Fruit fly (Drosophila melanogaster) whole organism, pupa: ENCODE data around the gene msd1.

Experiments
- CG13204 ChIP-seq: fragments of 200-800 bp; sonication (Bioruptor generic); optimal IDR thresholded peaks from 2 replicates; lab custom pipeline; 2018; ENCODE audit warnings: missing biosample characterization, mild to moderate bottlenecking, missing genetic modification characterization, moderate library complexity
- CG14655 ChIP-seq: fragments of 200-800 bp; sonication (Bioruptor generic); optimal IDR thresholded peaks from 3 replicates; lab custom pipeline; 2017; ENCODE audit warnings: mild to moderate bottlenecking, missing biosample characterization, missing genetic modification reagents, missing genetic modification characterization
- CG32121 ChIP-seq: fragments of 200-800 bp; sonication (Bioruptor generic); IDR thresholded peaks from 2 replicates; pipeline ENCODE4 v1.3.6; 2022; ENCODE audit warnings: missing biosample characterization, missing genetic modification characterization
- CG34367 ChIP-seq: fragments of 200-800 bp; sonication (Bioruptor generic); optimal IDR thresholded peaks from 2 replicates; lab custom pipeline; 2018; ENCODE audit warnings: missing biosample characterization, mild to moderate bottlenecking, missing genetic modification characterization
- CG4496 ChIP-seq: fragments of 200-800 bp; sonication (Bioruptor generic); IDR thresholded peaks from 3 replicates; pipeline ENCODE4 v1.3.6; 2022; ENCODE audit warnings: missing biosample characterization, missing genetic modification characterization
- CG8301 ChIP-seq: fragments of 200-800 bp; sonication (Bioruptor generic); optimal IDR thresholded peaks from 2 replicates; lab custom pipeline; 2018; ENCODE audit warnings: missing biosample characterization, mild to moderate bottlenecking, missing genetic modification characterization
- D1 ChIP-seq: fragments of 200-800 bp; sonication (Bioruptor generic); optimal IDR thresholded peaks from 2 replicates; lab custom pipeline; 2018; ENCODE audit warnings: missing biosample characterization, mild to moderate bottlenecking, missing genetic modification characterization, moderate library complexity
- EcR ChIP-seq: fragments of 200-800 bp; sonication (Bioruptor generic); optimal IDR thresholded peaks from 3 replicates; lab custom pipeline; 2019; ENCODE audit warnings: missing biosample characterization, missing genetic modification characterization, mild to moderate bottlenecking, moderate library complexity, missing genetic modification reagents
- Pif1A ChIP-seq: fragments of 200-800 bp; sonication (Bioruptor generic); optimal IDR thresholded peaks from 3 replicates; lab custom pipeline; 2016; ENCODE audit warnings: missing biosample characterization, missing genetic modification characterization
- Pif1B ChIP-seq: fragments of 200-800 bp; sonication (Bioruptor generic); optimal IDR thresholded peaks from 3 replicates; lab custom pipeline; 2016; ENCODE audit warnings: missing biosample characterization, missing genetic modification characterization
- fd96Ca ChIP-seq: fragments of 200-800 bp; sonication (Bioruptor generic); IDR thresholded peaks from 3 replicates; pipeline ENCODE4 v1.3.6; 2022; ENCODE audit warnings: missing biosample characterization, missing genetic modification characterization
- rn ChIP-seq: fragments of 200-800 bp; sonication (Bioruptor generic); IDR thresholded peaks from 2 replicates; pipeline ENCODE4 v1.3.6; 2022; ENCODE audit warnings: missing biosample characterization, missing genetic modification characterization

- TF ChIP-seq CG8301 (tag; lab: Kevin White, UChicago) (peak; percentile 11), fd96Ca (GFP tag; lab: Robert Waterston, UW) (peak; percentile 79), D1 (tag; lab: Kevin White, UChicago) (no peak), Pif1B (GFP tag; lab: Kevin White, UChicago) (peak; percentile 35), rn (GFP tag; lab: Robert Waterston, UW) (peak; percentile 53; the same call in 1 of the 2 replicates), EcR (GFP tag; lab: Kevin White, UChicago) (no peak), CG4496 (peak; percentile 69), CG32121 (peak; percentile 25; the same call in 1 of the 2 replicates), CG14655 (GFP tag; lab: Kevin White, UChicago) (no peak), CG13204 (GFP tag; lab: Kevin White, UChicago) (no peak), Pif1A (GFP tag; lab: Kevin White, UChicago) (peak; percentile 73), CG34367 (tag; lab: Kevin White, UChicago) (no peak)
Measured at dm6 chr3L:1368201-1368617, 36.7 kb downstream of the msd1 start.
